Worm (Caenorhabditis elegans) whole organism, L3 larva: ENCODE data around the gene atln-2.
A peak's percentile ranks its signal among the peaks of the same experiment; 100 is the strongest.

Experiments used
- ZK546.5 ChIP-seq: sonication (generic microtip); optimal IDR thresholded peaks from 2 replicates; lab custom pipeline; 2017; ENCODE audit warnings: missing biosample characterization, missing genetic modification characterization
- aly-2 ChIP-seq: fragments of 150-350 bp; optimal IDR thresholded peaks from 2 replicates; lab custom pipeline; 2014; ENCODE audit warnings: missing biosample characterization, missing genetic modification characterization
- ama-1 ChIP-seq: fragments of 150-350 bp; optimal IDR thresholded peaks from 2 replicates; lab custom pipeline; 2018
- ceh-16 ChIP-seq: sonication (generic microtip); optimal IDR thresholded peaks from 2 replicates; lab custom pipeline; 2017; ENCODE audit warnings: missing biosample characterization, missing genetic modification characterization
- ceh-28 ChIP-seq: fragments of 150-350 bp; optimal IDR thresholded peaks from 2 replicates; lab custom pipeline; 2014; ENCODE audit warnings: missing biosample characterization, missing genetic modification reagents, missing genetic modification characterization
- ceh-82 ChIP-seq: fragments of 150-350 bp; optimal IDR thresholded peaks from 2 replicates; lab custom pipeline; 2014; ENCODE audit warnings: missing biosample characterization, missing genetic modification characterization
- ceh-9 ChIP-seq: sonication (generic microtip); optimal IDR thresholded peaks from 2 replicates; lab custom pipeline; 2018; ENCODE audit warnings: missing biosample characterization, missing genetic modification characterization
- daf-12 ChIP-seq: fragments of 150-350 bp; optimal IDR thresholded peaks from 2 replicates; lab custom pipeline; 2014; ENCODE audit warnings: missing biosample characterization, missing genetic modification reagents, missing genetic modification characterization
- elt-1 ChIP-seq: fragments of 150-350 bp; optimal IDR thresholded peaks from 2 replicates; lab custom pipeline; 2014; ENCODE audit warnings: missing biosample characterization, missing genetic modification characterization
- elt-3 ChIP-seq, 3 experiments: fragments of 150-350 bp in 1 of 3; sonication (generic microtip) in 2 of 3; optimal IDR thresholded peaks; 2 replicates in 2 of 3; 4 replicates in 1 of 3; lab custom pipeline; 2014 to 2017; ENCODE audit warnings: missing biosample characterization in 3 of 3, missing genetic modification characterization in 3 of 3
- eor-1 ChIP-seq, 2 experiments: fragments of 150-350 bp; optimal IDR thresholded peaks; 2 replicates each; lab custom pipeline; 2014 to 2018; ENCODE audit warnings: missing biosample characterization in 2 of 2, missing genetic modification characterization in 2 of 2
- fkh-10 ChIP-seq: sonication (generic microtip); optimal IDR thresholded peaks from 2 replicates; lab custom pipeline; 2017; ENCODE audit warnings: missing biosample characterization, missing genetic modification reagents, missing genetic modification characterization
- fkh-2 ChIP-seq: fragments of 150-350 bp; optimal IDR thresholded peaks from 2 replicates; lab custom pipeline; 2014; ENCODE audit warnings: missing biosample characterization, missing genetic modification reagents, missing genetic modification characterization
- hmg-11 ChIP-seq: sonication (generic microtip); optimal IDR thresholded peaks from 2 replicates; lab custom pipeline; 2016; ENCODE audit warnings: missing genetic modification characterization, missing compliant biosample characterization
- jun-1 ChIP-seq: fragments of 150-350 bp; optimal IDR thresholded peaks from 2 replicates; lab custom pipeline; 2014; ENCODE audit warnings: missing biosample characterization, missing genetic modification reagents, missing genetic modification characterization
- lin-39 ChIP-seq: fragments of 150-350 bp; optimal IDR thresholded peaks from 2 replicates; lab custom pipeline; 2018; ENCODE audit warnings: missing biosample characterization, missing genetic modification reagents, missing genetic modification characterization
- lsy-12 ChIP-seq: sonication (generic microtip); optimal IDR thresholded peaks from 2 replicates; lab custom pipeline; 2016; ENCODE audit warnings: mild to moderate bottlenecking, missing genetic modification characterization, missing compliant biosample characterization
- mdl-1 ChIP-seq: fragments of 150-350 bp; optimal IDR thresholded peaks from 2 replicates; lab custom pipeline; 2014; ENCODE audit warnings: missing biosample characterization, missing genetic modification characterization
- mml-1 ChIP-seq: fragments of 150-350 bp; sonication (generic microtip); optimal IDR thresholded peaks from 3 replicates; lab custom pipeline; 2014; ENCODE audit warnings: missing biosample characterization, missing genetic modification characterization
- nfya-1 ChIP-seq: sonication (generic microtip); optimal IDR thresholded peaks from 2 replicates; lab custom pipeline; 2017; ENCODE audit warnings: missing genetic modification characterization, mild to moderate bottlenecking, missing compliant biosample characterization, antibody characterized with exemption, moderate library complexity; ENCODE audit not compliant: insufficient read depth
- nhr-11 ChIP-seq: fragments of 150-350 bp; optimal IDR thresholded peaks from 2 replicates; lab custom pipeline; 2014; ENCODE audit warnings: missing biosample characterization, missing genetic modification characterization
- nhr-12 ChIP-seq: fragments of 150-350 bp; optimal IDR thresholded peaks from 2 replicates; lab custom pipeline; 2014; ENCODE audit warnings: missing biosample characterization, missing genetic modification characterization
- nhr-25 ChIP-seq: sonication (generic microtip); optimal IDR thresholded peaks from 2 replicates; lab custom pipeline; 2017; ENCODE audit warnings: missing biosample characterization, missing genetic modification characterization
- nhr-28 ChIP-seq: fragments of 150-350 bp; optimal IDR thresholded peaks from 2 replicates; lab custom pipeline; 2014; ENCODE audit warnings: missing biosample characterization, missing genetic modification characterization
- nhr-43 ChIP-seq: sonication (generic microtip); optimal IDR thresholded peaks from 2 replicates; lab custom pipeline; 2016; ENCODE audit warnings: mild to moderate bottlenecking, missing genetic modification characterization, missing compliant biosample characterization; ENCODE audit not compliant: poor library complexity, severe bottlenecking
- nhr-76 ChIP-seq: fragments of 150-350 bp; sonication (generic microtip); optimal IDR thresholded peaks from 5 replicates; lab custom pipeline; 2014; ENCODE audit warnings: missing biosample characterization, missing genetic modification characterization
- nhr-77 ChIP-seq: fragments of 150-350 bp; optimal IDR thresholded peaks from 2 replicates; lab custom pipeline; 2014; ENCODE audit warnings: missing biosample characterization, missing genetic modification characterization
- pha-4 ChIP-seq: fragments of 150-350 bp; optimal IDR thresholded peaks from 2 replicates; lab custom pipeline; 2014; ENCODE audit warnings: missing biosample characterization, missing genetic modification reagents, missing genetic modification characterization
- pqm-1 ChIP-seq: fragments of 150-350 bp; optimal IDR thresholded peaks from 2 replicates; lab custom pipeline; 2017; ENCODE audit warnings: missing biosample characterization, missing genetic modification characterization, inconsistent platforms
- skn-1 ChIP-seq: fragments of 150-350 bp; optimal IDR thresholded peaks from 2 replicates; lab custom pipeline; 2014; ENCODE audit warnings: missing biosample characterization, missing genetic modification characterization
- snpc-4 ChIP-seq: fragments of 150-350 bp; optimal IDR thresholded peaks from 2 replicates; lab custom pipeline; 2014; ENCODE audit warnings: missing biosample characterization, missing genetic modification characterization
- tbx-2 ChIP-seq: sonication (generic microtip); optimal IDR thresholded peaks from 2 replicates; lab custom pipeline; 2016; ENCODE audit warnings: mild to moderate bottlenecking, missing genetic modification characterization, missing compliant biosample characterization
- unc-39 ChIP-seq: sonication (generic microtip); optimal IDR thresholded peaks from 4 replicates; lab custom pipeline; 2017; ENCODE audit warnings: missing biosample characterization, missing genetic modification characterization
- zag-1 ChIP-seq: fragments of 150-350 bp; optimal IDR thresholded peaks from 2 replicates; lab custom pipeline; 2014; ENCODE audit warnings: missing biosample characterization, missing genetic modification characterization
- ztf-11 ChIP-seq: fragments of 150-350 bp; optimal IDR thresholded peaks from 2 replicates; lab custom pipeline; 2014; ENCODE audit warnings: missing biosample characterization, missing genetic modification characterization
- ztf-4 ChIP-seq: fragments of 150-350 bp; optimal IDR thresholded peaks from 2 replicates; lab custom pipeline; 2014; ENCODE audit warnings: missing biosample characterization, missing genetic modification characterization

The atln-2 gene

DNA sequence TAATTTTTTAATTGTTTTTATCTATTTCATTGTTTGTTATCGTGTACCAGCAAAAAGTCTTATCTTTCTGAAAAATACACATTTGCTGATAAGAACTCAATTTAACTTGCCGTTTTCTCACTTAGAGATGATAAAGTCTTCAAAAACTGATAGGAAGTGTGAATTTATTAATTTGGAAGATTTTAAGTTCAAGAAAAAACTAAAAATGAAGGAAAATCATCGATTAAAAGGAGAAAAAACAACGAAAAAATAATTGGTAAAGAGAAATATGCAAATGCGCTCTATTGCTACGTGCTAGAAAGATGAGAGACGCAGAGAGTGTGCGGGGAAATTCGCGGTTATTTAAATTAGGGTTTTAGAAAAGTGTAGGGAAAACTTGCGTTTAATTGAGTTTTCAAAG is 22.0 kb upstream of the atln-2 start (continued):
- TF ChIP-seq lin-39 (tag; lab: Kevin White, UChicago) (peak; percentile 12), nhr-12 (no peak), fkh-2 (no peak), aly-2 (tag; lab: Kevin White, UChicago) (no peak), ztf-4 (tag; lab: Kevin White, UChicago) (no peak), nhr-25 (tag; lab: Kevin White, UChicago) (peak; percentile 51), ZK546.5 (tag; lab: Kevin White, UChicago) (no peak), nhr-28 (tag; lab: Kevin White, UChicago) (no peak), ceh-9 (no peak), nhr-77 (tag; lab: Kevin White, UChicago) (no peak), fkh-10 (GFP tag; lab: Kevin White, UChicago) (peak; percentile 10), nhr-43 (no peak), ztf-11 (tag; lab: Kevin White, UChicago) (no peak), lsy-12 (tag; lab: Kevin White, UChicago) (no peak), nhr-76 (tag; lab: Kevin White, UChicago) (no peak), mdl-1 (tag; lab: Kevin White, UChicago) (no peak)
- TF ChIP-seq, all 47 proteins: peak for 13

DNA sequence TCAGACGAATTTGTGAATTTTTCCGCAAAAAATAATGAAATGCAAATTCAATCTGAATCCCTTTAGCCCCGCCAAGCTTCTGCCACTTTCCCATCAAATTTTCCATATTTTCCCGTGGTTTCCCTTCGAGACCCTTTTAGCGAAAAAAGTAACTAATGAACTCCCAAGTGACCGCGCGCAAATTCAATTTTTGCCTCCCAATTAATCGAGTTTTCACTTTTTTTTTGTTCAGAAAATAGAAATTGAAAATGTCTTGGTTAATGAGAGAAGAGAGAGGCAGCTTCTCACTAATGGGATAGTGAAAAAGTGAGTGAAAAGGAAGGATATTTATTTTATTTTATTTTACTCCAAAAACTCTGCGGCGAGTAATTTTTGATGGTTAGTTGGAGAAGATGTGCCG is 21.4 kb upstream of the atln-2 start:
- TF ChIP-seq tbx-2: no peak
- TF ChIP-seq hmg-11 (tag; lab: Kevin White, UChicago): no peak
- no peak for TF ChIP-seq fkh-2
- no peak for TF ChIP-seq nhr-43
- no peak for TF ChIP-seq nhr-11 (tag; lab: Kevin White, UChicago)
- no peak for TF ChIP-seq unc-39 (tag; lab: Kevin White, UChicago)
- TF ChIP-seq eor-1 (tag; optimal IDR thresholded peaks at IDR 0.05; lab: Kevin White, UChicago): no peak
- TF ChIP-seq nhr-28 (tag; lab: Kevin White, UChicago): no peak
- TF ChIP-seq ceh-28 (tag; lab: Kevin White, UChicago): no peak

- TF ChIP-seq skn-1 (no peak), nhr-25 (tag; lab: Kevin White, UChicago) (no peak), pha-4 (tag; lab: Kevin White, UChicago) (no peak), ceh-16 (tag; lab: Kevin White, UChicago) (no peak), unc-39 (tag; lab: Kevin White, UChicago) (no peak), mml-1 (tag; lab: Kevin White, UChicago) (no peak), ztf-11 (tag; lab: Kevin White, UChicago) (no peak), fkh-2 (no peak), lin-39 (tag; lab: Kevin White, UChicago) (no peak), ceh-82 (tag; lab: Kevin White, UChicago) (no peak)
These were observed 3.2 kb upstream of the atln-2 start for ce11 chrIV:14978204-14978603.

- TF ChIP-seq snpc-4 (tag; lab: Kevin White, UChicago): peak; percentile 74
- TF ChIP-seq nfya-1 (tag; lab: Kevin White, UChicago): peak; percentile 13
- TF ChIP-seq nhr-43: peak; percentile 87
- no peak for TF ChIP-seq pqm-1 (tag; lab: Kevin White, UChicago)
- TF ChIP-seq nhr-25 (tag; lab: Kevin White, UChicago): no peak
- no peak for TF ChIP-seq daf-12 (tag; lab: Kevin White, UChicago)
- peak; percentile 66 for TF ChIP-seq ama-1 (lab: Kevin White, UChicago)
- TF ChIP-seq elt-3 (tag; optimal IDR thresholded peaks at IDR 0.05; lab: Kevin White, UChicago): peak in 1 of 3 experiments; percentile 32
- TF ChIP-seq, all 47 proteins: peak for 5
These were observed 3.6 kb downstream of the atln-2 start for ce11 chrIV:14985019-14985418.

- TF ChIP-seq nhr-77 (tag; lab: Kevin White, UChicago): no peak
- TF ChIP-seq pqm-1 (tag; lab: Kevin White, UChicago): no peak
- no peak for TF ChIP-seq ama-1 (lab: Kevin White, UChicago)
- no peak for TF ChIP-seq nfya-1 (tag; lab: Kevin White, UChicago)
- TF ChIP-seq jun-1: no peak
- no peak for TF ChIP-seq eor-1 (tag; optimal IDR thresholded peaks at IDR 0.05; lab: Kevin White, UChicago)
- no peak for TF ChIP-seq daf-12 (tag; lab: Kevin White, UChicago)
- no peak for TF ChIP-seq tbx-2
- no peak for TF ChIP-seq mdl-1 (tag; lab: Kevin White, UChicago)
- no peak for TF ChIP-seq snpc-4 (tag; lab: Kevin White, UChicago)
- TF ChIP-seq fkh-2: no peak
- TF ChIP-seq zag-1 (tag; lab: Kevin White, UChicago): no peak
- TF ChIP-seq nhr-25 (tag; lab: Kevin White, UChicago): no peak
- TF ChIP-seq elt-1 (tag; lab: Kevin White, UChicago): no peak
- TF ChIP-seq, all 47 proteins: peak for 0
These were observed 4.4 kb downstream of the atln-2 start for ce11 chrIV:14985859-14986258.
